Worm (Caenorhabditis elegans): ENCODE measurements around the gene F27D9.12.

F27D9.12 gene

DNA sequence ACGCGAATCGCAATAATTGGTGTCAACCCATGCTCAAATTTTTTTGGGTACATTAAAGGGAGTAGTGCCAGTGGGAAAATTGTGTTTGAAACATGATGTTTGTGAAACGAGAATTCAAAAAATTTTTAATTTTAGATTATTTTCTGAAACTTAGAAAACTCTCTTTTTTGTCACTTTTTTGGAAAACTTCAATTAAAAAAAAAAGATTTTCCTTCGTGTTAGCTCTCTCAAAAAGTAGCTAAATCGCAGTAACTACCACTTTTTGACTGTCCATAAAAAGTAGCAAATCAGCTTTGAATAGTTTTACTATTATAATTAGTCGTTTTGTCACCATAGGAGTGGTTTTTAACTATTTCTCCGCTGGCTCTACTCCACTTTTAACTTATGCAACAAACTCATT is 16.4 kb downstream of the F27D9.12 start:
- TF ChIP-seq W03F9.2 (tag; optimal IDR thresholded peaks at IDR 0.05) (no peak), him-1 (tag; optimal IDR thresholded peaks at IDR 0.05) (no peak), dao-5 (tag; optimal IDR thresholded peaks at IDR 0.05) (no peak)

ce11 chrX:7638790-7639189 is 18.0 kb downstream of the F27D9.12 start:
- TF ChIP-seq W03F9.2 (tag; optimal IDR thresholded peaks at IDR 0.05) (no peak), dao-5 (tag; optimal IDR thresholded peaks at IDR 0.05) (no peak), him-1 (tag; optimal IDR thresholded peaks at IDR 0.05) (no peak)

DNA sequence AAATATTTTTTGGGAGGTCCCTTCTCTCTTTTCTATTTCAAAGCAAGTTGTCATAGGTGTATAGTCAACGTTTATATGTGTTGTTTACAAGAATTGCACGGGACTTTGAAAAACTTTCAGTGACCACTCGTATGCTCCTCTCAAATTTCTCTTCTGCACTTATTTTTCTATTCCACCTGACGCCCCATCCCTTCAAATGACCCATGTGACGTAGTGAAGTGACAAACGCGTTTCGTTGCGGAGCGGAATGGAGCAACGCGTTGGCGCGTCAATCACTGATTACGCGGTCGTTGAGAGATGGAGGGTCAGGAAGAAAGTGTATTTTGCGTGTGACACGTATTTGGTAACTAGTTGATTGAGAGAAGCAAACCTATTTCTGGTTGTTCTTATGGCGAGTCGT is 20.7 kb downstream of the F27D9.12 start:
- TF ChIP-seq dao-5 (tag; optimal IDR thresholded peaks at IDR 0.05) (no peak), him-1 (tag; optimal IDR thresholded peaks at IDR 0.05) (no peak), W03F9.2 (tag; optimal IDR thresholded peaks at IDR 0.05) (no peak)

ce11 chrX:7627351-7627750 is 29.4 kb downstream of the F27D9.12 start, which contains the start of gene nlp-61:
Gene nlp-61, plus strand, starts transcription at chrX:7627651.
- no peak for TF ChIP-seq dao-5 (tag; optimal IDR thresholded peaks at IDR 0.05)

DNA sequence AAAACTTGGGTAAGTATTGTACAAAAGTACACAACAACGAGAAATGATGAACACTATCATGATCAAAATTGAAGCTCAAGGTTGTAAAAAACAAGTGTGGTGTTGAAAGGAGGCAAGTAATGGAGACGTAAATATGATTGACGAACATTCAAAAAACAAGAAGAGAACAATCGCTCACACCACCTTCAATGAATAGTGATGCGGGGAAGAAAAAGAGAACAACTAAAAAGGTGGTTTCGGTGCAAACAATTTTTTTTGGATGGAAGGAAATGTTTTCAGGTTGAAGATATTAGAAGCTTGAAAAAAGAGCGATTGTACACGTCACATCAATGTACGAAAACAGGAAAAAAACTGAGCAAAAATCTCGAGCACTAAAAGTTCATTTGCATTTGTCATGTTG is 42.3 kb downstream of the F27D9.12 start:
- TF ChIP-seq W03F9.2 (tag; optimal IDR thresholded peaks at IDR 0.05), result no peak
- TF ChIP-seq him-1 (tag; optimal IDR thresholded peaks at IDR 0.05), result no peak
- no peak for TF ChIP-seq dao-5 (tag; optimal IDR thresholded peaks at IDR 0.05)

- TF ChIP-seq him-1 (tag; optimal IDR thresholded peaks at IDR 0.05) (no peak), dao-5 (tag; optimal IDR thresholded peaks at IDR 0.05) (no peak), W03F9.2 (tag; optimal IDR thresholded peaks at IDR 0.05) (no peak)
These were observed 48.8 kb downstream of the F27D9.12 start, which contains the start of gene twk-17 for ce11 chrX:7607982-7608381. Gene twk-17, minus strand, starts transcription at chrX:7608082.

All from whole organism, L4/young adult.